Fruit fly (Drosophila melanogaster) whole organism, wandering third instar larva: ENCODE measurements around the gene pico.

Experiments
- Jra ChIP-seq: sonication (Bioruptor generic); optimal IDR thresholded peaks from 2 replicates; lab custom pipeline; 2016; ENCODE audit warnings: missing biosample characterization, missing genetic modification characterization
- Myc ChIP-seq: fragments of >200 bp; optimal IDR thresholded peaks from 2 replicates; lab custom pipeline; 2017
- lola ChIP-seq: fragments of >200 bp; optimal IDR thresholded peaks from 2 replicates; lab custom pipeline; 2017; ENCODE audit warnings: missing biosample characterization, missing genetic modification characterization

DNA sequence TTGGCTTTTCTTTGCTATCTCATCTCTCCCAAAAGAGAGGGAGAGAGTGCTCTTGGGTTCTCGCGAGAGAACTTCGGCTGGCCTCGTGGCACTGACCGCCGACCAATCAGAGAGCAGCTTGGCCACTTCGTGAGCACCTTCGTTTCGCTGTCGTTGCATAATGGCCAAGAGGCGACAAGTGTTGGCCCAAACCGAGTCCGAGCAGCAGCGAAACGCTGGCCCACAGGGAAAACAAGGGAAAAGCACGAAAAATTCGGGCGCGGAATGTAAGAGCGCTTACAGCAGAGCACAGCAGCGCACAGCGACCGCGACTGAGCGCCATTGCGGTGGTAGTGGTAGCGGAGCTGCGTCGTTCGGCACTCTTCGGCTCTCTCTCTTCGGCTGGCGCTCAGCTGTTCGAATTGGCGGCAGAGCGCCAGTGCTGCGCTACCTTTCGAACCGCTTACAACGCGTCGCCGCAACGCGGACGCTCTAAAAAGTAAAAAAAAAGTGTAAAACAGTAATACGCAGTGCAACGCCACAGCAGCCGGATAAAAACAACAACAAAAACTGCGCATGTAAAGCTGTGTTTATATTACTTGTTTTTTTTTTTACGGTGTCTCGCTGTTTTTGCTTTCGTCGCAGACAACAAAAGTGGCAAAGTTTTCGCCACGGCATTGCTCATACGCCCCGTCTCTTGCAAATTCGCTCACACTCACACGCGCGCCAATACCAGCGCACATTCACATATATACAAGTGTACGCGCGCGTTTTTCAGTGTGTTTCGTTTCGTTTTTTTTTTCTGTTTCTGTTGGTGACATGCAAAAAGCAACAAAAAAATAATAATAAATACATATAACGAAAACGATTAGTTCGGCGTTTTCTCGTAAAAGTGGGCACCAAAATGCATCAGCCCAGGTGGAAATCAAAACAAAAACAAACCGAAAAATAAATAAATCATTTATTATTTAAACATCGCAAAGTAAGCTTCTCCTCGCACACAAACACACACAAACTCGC lies 35.4 kb upstream of the pico start:
- TF ChIP-seq Jra (GFP tag; lab: Kevin White, UChicago) (peak; percentile 26), lola (GFP tag; lab: Kevin White, UChicago) (no peak), Myc (lab: Kevin White, UChicago) (no peak)
